Worm (Caenorhabditis elegans): ENCODE measurements around the gene best-16.

The best-16 gene

ce11 chrIV:7180304-7180703 is 15.3 kb downstream of the best-16 start, which contains the start of gene cest-10:
Gene cest-10, plus strand, starts transcription at chrIV:7180557.
- TF ChIP-seq ztf-23 (GFP tag; IDR thresholded peaks at IDR 0.05) = no peak
- TF ChIP-seq T22C8.4 (GFP tag; IDR thresholded peaks at IDR 0.05) = no peak

ce11 chrIV:7178942-7179341 is 16.7 kb downstream of the best-16 start, which contains the start of gene C42D4.3:
Gene C42D4.3, plus strand, starts transcription at chrIV:7179239.
- TF ChIP-seq ztf-29 (GFP tag; IDR thresholded peaks at IDR 0.05) = no peak
- TF ChIP-seq T22C8.4 (GFP tag; IDR thresholded peaks at IDR 0.05) = no peak
- no peak for TF ChIP-seq flt-1 (GFP tag; IDR thresholded peaks at IDR 0.05)
- TF ChIP-seq ref-1 (GFP tag; conservative IDR thresholded peaks at IDR 0.05) = no peak
- TF ChIP-seq klf-2 (GFP tag; conservative IDR thresholded peaks at IDR 0.05) = no peak
- TF ChIP-seq med-1 (GFP tag; optimal IDR thresholded peaks at IDR 0.05; ENCODE audit: insufficient read depth) = no peak
- no peak for TF ChIP-seq tab-1 (GFP tag; IDR thresholded peaks at IDR 0.05)
- TF ChIP-seq cog-1 (tag; optimal IDR thresholded peaks at IDR 0.05) = no peak
- no peak for TF ChIP-seq ztf-23 (GFP tag; IDR thresholded peaks at IDR 0.05)

- TF ChIP-seq flt-1 (GFP tag; IDR thresholded peaks at IDR 0.05) = no peak
- TF ChIP-seq ref-1 (GFP tag; conservative IDR thresholded peaks at IDR 0.05) = no peak
Measured at ce11 chrIV:7176887-7177286, 18.7 kb downstream of the best-16 start, which contains the start of gene str-44. Gene str-44, plus strand, starts transcription at chrIV:7177187.

- TF ChIP-seq klf-2 (GFP tag; conservative IDR thresholded peaks at IDR 0.05) (no peak), cog-1 (tag; optimal IDR thresholded peaks at IDR 0.05) (no peak), ztf-23 (GFP tag; IDR thresholded peaks at IDR 0.05) (no peak), flt-1 (GFP tag; IDR thresholded peaks at IDR 0.05) (no peak), med-1 (GFP tag; optimal IDR thresholded peaks at IDR 0.05; ENCODE audit: insufficient read depth) (no peak), ref-1 (GFP tag; conservative IDR thresholded peaks at IDR 0.05) (no peak), tab-1 (GFP tag; IDR thresholded peaks at IDR 0.05) (no peak), T22C8.4 (GFP tag; IDR thresholded peaks at IDR 0.05) (no peak), ztf-29 (GFP tag; IDR thresholded peaks at IDR 0.05) (no peak)
Measured at ce11 chrIV:7175346-7175745, 20.3 kb downstream of the best-16 start, which contains the start of gene C42D4.19. Gene C42D4.19, plus strand, starts transcription at chrIV:7175646.

- TF ChIP-seq klf-2 (GFP tag; conservative IDR thresholded peaks at IDR 0.05) = no peak
- TF ChIP-seq flt-1 (GFP tag; IDR thresholded peaks at IDR 0.05) = no peak
- TF ChIP-seq ref-1 (GFP tag; conservative IDR thresholded peaks at IDR 0.05) = no peak
- TF ChIP-seq med-1 (GFP tag; optimal IDR thresholded peaks at IDR 0.05; ENCODE audit: insufficient read depth) = no peak
- no peak for TF ChIP-seq tab-1 (GFP tag; IDR thresholded peaks at IDR 0.05)
- TF ChIP-seq ztf-29 (GFP tag; IDR thresholded peaks at IDR 0.05) = no peak
- no peak for TF ChIP-seq ztf-23 (GFP tag; IDR thresholded peaks at IDR 0.05)
- no peak for TF ChIP-seq cog-1 (tag; optimal IDR thresholded peaks at IDR 0.05)
- no peak for TF ChIP-seq T22C8.4 (GFP tag; IDR thresholded peaks at IDR 0.05)
Measured at ce11 chrIV:7173489-7173888, 22.1 kb downstream of the best-16 start, which contains the start of gene str-1. Gene str-1, plus strand, starts transcription at chrIV:7173789.

- TF ChIP-seq ztf-23 (GFP tag; IDR thresholded peaks at IDR 0.05) (no peak), cog-1 (tag; optimal IDR thresholded peaks at IDR 0.05) (no peak), ztf-29 (GFP tag; IDR thresholded peaks at IDR 0.05) (no peak), klf-2 (GFP tag; conservative IDR thresholded peaks at IDR 0.05) (no peak), med-1 (GFP tag; optimal IDR thresholded peaks at IDR 0.05; ENCODE audit: insufficient read depth) (no peak), ref-1 (GFP tag; conservative IDR thresholded peaks at IDR 0.05) (no peak), flt-1 (GFP tag; IDR thresholded peaks at IDR 0.05) (no peak), T22C8.4 (GFP tag; IDR thresholded peaks at IDR 0.05) (no peak), tab-1 (GFP tag; IDR thresholded peaks at IDR 0.05) (no peak)
Measured at ce11 chrIV:7171222-7171621, 24.4 kb downstream of the best-16 start, which contains the start of gene str-220. Gene str-220, minus strand, starts transcription at chrIV:7171322.

ce11 chrIV:7167983-7168760 is 27.5 kb downstream of the best-16 start, which contains the start of gene skr-16:
Gene skr-16, plus strand, starts transcription at chrIV:7168710.
- TF ChIP-seq ztf-29 (GFP tag; IDR thresholded peaks at IDR 0.05) (no peak), flt-1 (GFP tag; IDR thresholded peaks at IDR 0.05) (no peak), tab-1 (GFP tag; IDR thresholded peaks at IDR 0.05) (no peak), ref-1 (GFP tag; conservative IDR thresholded peaks at IDR 0.05) (no peak), T22C8.4 (GFP tag; IDR thresholded peaks at IDR 0.05) (no peak), med-1 (GFP tag; optimal IDR thresholded peaks at IDR 0.05; ENCODE audit: insufficient read depth) (no peak), cog-1 (tag; optimal IDR thresholded peaks at IDR 0.05) (no peak), ztf-23 (GFP tag; IDR thresholded peaks at IDR 0.05) (no peak), klf-2 (GFP tag; conservative IDR thresholded peaks at IDR 0.05) (no peak)

ce11 chrIV:7166553-7166952 is 29.1 kb downstream of the best-16 start, which contains the start of gene C42D4.18:
Gene C42D4.18, plus strand, starts transcription at chrIV:7166783.
- TF ChIP-seq ztf-29 (GFP tag; IDR thresholded peaks at IDR 0.05) = no peak
- no peak for TF ChIP-seq tab-1 (GFP tag; IDR thresholded peaks at IDR 0.05)
- no peak for TF ChIP-seq ref-1 (GFP tag; conservative IDR thresholded peaks at IDR 0.05)

- TF ChIP-seq med-1 (GFP tag; optimal IDR thresholded peaks at IDR 0.05; ENCODE audit: insufficient read depth) (no peak), klf-2 (GFP tag; conservative IDR thresholded peaks at IDR 0.05) (no peak), flt-1 (GFP tag; IDR thresholded peaks at IDR 0.05) (no peak), cog-1 (tag; optimal IDR thresholded peaks at IDR 0.05) (no peak), tab-1 (GFP tag; IDR thresholded peaks at IDR 0.05) (no peak), ref-1 (GFP tag; conservative IDR thresholded peaks at IDR 0.05) (no peak), ztf-23 (GFP tag; IDR thresholded peaks at IDR 0.05) (no peak), ztf-29 (GFP tag; IDR thresholded peaks at IDR 0.05) (no peak), T22C8.4 (GFP tag; IDR thresholded peaks at IDR 0.05) (no peak)
Measured at ce11 chrIV:7165723-7166122, 29.9 kb downstream of the best-16 start, which contains the start of gene rpc-1. Gene rpc-1, minus strand, starts transcription at chrIV:7165748.

- no peak for TF ChIP-seq cog-1 (tag; optimal IDR thresholded peaks at IDR 0.05)
- TF ChIP-seq T22C8.4 (GFP tag; IDR thresholded peaks at IDR 0.05) = no peak
- TF ChIP-seq med-1 (GFP tag; optimal IDR thresholded peaks at IDR 0.05; ENCODE audit: insufficient read depth) = no peak
- TF ChIP-seq ref-1 (GFP tag; conservative IDR thresholded peaks at IDR 0.05) = no peak
- TF ChIP-seq ztf-23 (GFP tag; IDR thresholded peaks at IDR 0.05) = no peak
- no peak for TF ChIP-seq ztf-29 (GFP tag; IDR thresholded peaks at IDR 0.05)
- TF ChIP-seq flt-1 (GFP tag; IDR thresholded peaks at IDR 0.05) = no peak
- TF ChIP-seq klf-2 (GFP tag; conservative IDR thresholded peaks at IDR 0.05) = no peak
- TF ChIP-seq tab-1 (GFP tag; IDR thresholded peaks at IDR 0.05) = no peak
Measured at ce11 chrIV:7159586-7159985, 36.0 kb downstream of the best-16 start.
